Fruit fly (Drosophila melanogaster): Measurements from ENCODE around the gene GckIII.

GckIII gene

dm6 chr3R:17052465-17053149 is 32.7 kb upstream of the GckIII start (continued):
- peak; percentile 11 for TF ChIP-seq odd (GFP tag; optimal IDR thresholded peaks at IDR 0.05)
- peak in 1 of 3 experiments; percentile 88 for TF ChIP-seq lola (GFP tag; optimal IDR thresholded peaks at IDR 0.05)
- peak; percentile 79 for TF ChIP-seq CG14710 (tag; optimal IDR thresholded peaks at IDR 0.05)
- no peak for TF ChIP-seq otp (GFP tag; IDR thresholded peaks at IDR 0.05)
- peak; percentile 20 for TF ChIP-seq CG18476 (GFP tag; optimal IDR thresholded peaks at IDR 0.05)
- TF ChIP-seq zfh1 (GFP tag; IDR thresholded peaks at IDR 0.05): peak; percentile 44; the same call in 1 of the 3 replicates
- TF ChIP-seq CG17802 (tag; optimal IDR thresholded peaks at IDR 0.05): no peak
- TF ChIP-seq ERR (GFP tag; optimal IDR thresholded peaks at IDR 0.05): no peak
- 0 out of 2 replicates have a peak, but pooled peaks have one; percentile 33 for TF ChIP-seq CG6689 (GFP tag; IDR thresholded peaks at IDR 0.05)
- TF ChIP-seq Atf-2 (GFP tag; optimal IDR thresholded peaks at IDR 0.05): no peak
- peak; percentile 99 for TF ChIP-seq zf30C (GFP tag; optimal IDR thresholded peaks at IDR 0.05)
- TF ChIP-seq Dbx (GFP tag; IDR thresholded peaks at IDR 0.05): no peak
- no peak for TF ChIP-seq Myb (GFP tag; optimal IDR thresholded peaks at IDR 0.05)
- TF ChIP-seq Chrac-16 (GFP tag; optimal IDR thresholded peaks at IDR 0.05): peak; percentile 48
- TF ChIP-seq Elba2 (GFP tag; optimal IDR thresholded peaks at IDR 0.05): no peak
- TF ChIP-seq CG6854 (GFP tag; optimal IDR thresholded peaks at IDR 0.05): no peak
- peak; percentile 66 for TF ChIP-seq CG17361 (GFP tag; IDR thresholded peaks at IDR 0.05)
- peak; percentile 45 for TF ChIP-seq Nf-YB (GFP tag; optimal IDR thresholded peaks at IDR 0.05)
- TF ChIP-seq schlank (tag; optimal IDR thresholded peaks at IDR 0.05): no peak
- TF ChIP-seq Hmx (GFP tag; optimal IDR thresholded peaks at IDR 0.05): no peak
- peak; percentile 5 for TF ChIP-seq sqz (GFP tag; optimal IDR thresholded peaks at IDR 0.05)
- TF ChIP-seq Drgx (GFP tag; IDR thresholded peaks at IDR 0.05): peak; percentile 12; the same call in 1 of the 2 replicates
- peak; percentile 72 for TF ChIP-seq zen (tag; optimal IDR thresholded peaks at IDR 0.05)
- 0 out of 2 replicates have a peak, but pooled peaks have one; percentile 15 for TF ChIP-seq ssp (GFP tag; IDR thresholded peaks at IDR 0.05)
- TF ChIP-seq CG15514 (GFP tag; optimal IDR thresholded peaks at IDR 0.05): no peak
- TF ChIP-seq ara (GFP tag; IDR thresholded peaks at IDR 0.05): 0 out of 2 replicates have a peak, but pooled peaks have one; percentile 42
- peak; percentile 81 for TF ChIP-seq fd102C (GFP tag; optimal IDR thresholded peaks at IDR 0.05)
- TF ChIP-seq CG12744 (GFP tag; optimal IDR thresholded peaks at IDR 0.05): no peak
- TF ChIP-seq CG1529 (GFP tag; optimal IDR thresholded peaks at IDR 0.05): peak; percentile 50
- peak; percentile 68 for TF ChIP-seq CG8765 (GFP tag; IDR thresholded peaks at IDR 0.05)
- no peak for TF ChIP-seq fu2 (GFP tag; optimal IDR thresholded peaks at IDR 0.05)
- no peak for TF ChIP-seq Fer3 (tag; optimal IDR thresholded peaks at IDR 0.05)
- no peak for TF ChIP-seq fd64A (GFP tag; optimal IDR thresholded peaks at IDR 0.05)
- TF ChIP-seq CG7556 (GFP tag; optimal IDR thresholded peaks at IDR 0.05): peak; percentile 38
- TF ChIP-seq CG34422 (GFP tag; IDR thresholded peaks at IDR 0.05): peak; percentile 68; the same call in 2 of the 3 replicates
- TF ChIP-seq CG4424 (GFP tag; optimal IDR thresholded peaks at IDR 0.05): peak; percentile 63
- no peak for TF ChIP-seq CG16863 (GFP tag; optimal IDR thresholded peaks at IDR 0.05)
- TF ChIP-seq CG11093 (GFP tag; IDR thresholded peaks at IDR 0.05): peak; percentile 62; the same call in 1 of the 3 replicates
- peak; percentile 8 for TF ChIP-seq CG3407 (GFP tag; optimal IDR thresholded peaks at IDR 0.05)
- peak; percentile 75 for TF ChIP-seq Ets65A (GFP tag)
- TF ChIP-seq Usf (GFP tag; optimal IDR thresholded peaks at IDR 0.05): peak; percentile 56
- no peak for TF ChIP-seq CG1647 (GFP tag; optimal IDR thresholded peaks at IDR 0.05)
- no peak for TF ChIP-seq CG11456 (GFP tag; IDR thresholded peaks at IDR 0.05)
- peak; percentile 8; the same call in 1 of the 3 replicates for TF ChIP-seq ci (GFP tag; IDR thresholded peaks at IDR 0.05)
- no peak for TF ChIP-seq CG5180 (GFP tag; optimal IDR thresholded peaks at IDR 0.05)
- 0 out of 3 replicates have a peak, but pooled peaks have one; percentile 24 for TF ChIP-seq Optix (GFP tag; IDR thresholded peaks at IDR 0.05)
- no peak for TF ChIP-seq bab2 (GFP tag; optimal IDR thresholded peaks at IDR 0.05)
- TF ChIP-seq tin (GFP tag; optimal IDR thresholded peaks at IDR 0.05): peak; percentile 43
- TF ChIP-seq CG10979 (tag; optimal IDR thresholded peaks at IDR 0.05): peak; percentile 84
- TF ChIP-seq ac (GFP tag; optimal IDR thresholded peaks at IDR 0.05): peak; percentile 78
